Fruit fly (Drosophila melanogaster) whole organism, embryonic: ENCODE data around the gene TbCMF46.

ENCODE experiments used
- BEAF-32 ChIP-seq: fragments of 200-800 bp; sonication (Bioruptor generic); optimal IDR thresholded peaks from 3 replicates; lab custom pipeline; 2017; ENCODE audit warnings: missing biosample characterization, missing genetic modification characterization, mild to moderate bottlenecking, moderate library complexity, missing genetic modification reagents
- Bteb2 ChIP-seq: fragments of 200-800 bp; sonication (Bioruptor generic); optimal IDR thresholded peaks from 2 replicates; lab custom pipeline; 2016; ENCODE audit warnings: missing biosample characterization, missing genetic modification characterization
- CG10321 ChIP-seq: fragments of 200-800 bp; sonication (Bioruptor generic); IDR thresholded peaks from 2 replicates; pipeline ENCODE4 v1.3.6; 2022; ENCODE audit warnings: missing biosample characterization, missing genetic modification characterization
- CG11504 ChIP-seq: fragments of 200-800 bp; sonication (Bioruptor generic); optimal IDR thresholded peaks from 3 replicates; lab custom pipeline; 2019; ENCODE audit warnings: missing biosample characterization, mild to moderate bottlenecking, missing genetic modification characterization, moderate library complexity
- CG12071 ChIP-seq: fragments of 200-800 bp; sonication (Bioruptor generic); optimal IDR thresholded peaks from 3 replicates; lab custom pipeline; 2018; ENCODE audit warnings: missing biosample characterization, mild to moderate bottlenecking, missing genetic modification characterization
- CG12236 ChIP-seq: fragments of 200-800 bp; sonication (Bioruptor generic); optimal IDR thresholded peaks from 2 replicates; lab custom pipeline; 2016; ENCODE audit warnings: missing biosample characterization, missing genetic modification characterization
- CG13296 ChIP-seq: fragments of 200-800 bp; sonication (Bioruptor generic); optimal IDR thresholded peaks from 3 replicates; lab custom pipeline; 2018; ENCODE audit warnings: missing biosample characterization, mild to moderate bottlenecking, missing genetic modification characterization
- CG17361 ChIP-seq: fragments of 200-800 bp; sonication (Bioruptor generic); IDR thresholded peaks from 3 replicates; pipeline ENCODE4 v1.3.6; 2022; ENCODE audit warnings: missing biosample characterization, missing genetic modification characterization
- CG1792 ChIP-seq: fragments of 200-800 bp; sonication (Bioruptor generic); optimal IDR thresholded peaks from 2 replicates; lab custom pipeline; 2016; ENCODE audit warnings: missing biosample characterization, missing genetic modification characterization
- CG31365 ChIP-seq: fragments of 200-800 bp; sonication (Bioruptor generic); optimal IDR thresholded peaks from 2 replicates; lab custom pipeline; 2018; ENCODE audit warnings: missing biosample characterization, mild to moderate bottlenecking, missing genetic modification characterization
- CG3726 ChIP-seq: fragments of 200-800 bp; sonication (Bioruptor generic); IDR thresholded peaks from 3 replicates; pipeline ENCODE4, ENCODE4 v1.3.6; 2022; ENCODE audit warnings: missing biosample characterization, missing genetic modification characterization
- CG3995 ChIP-seq: fragments of 200-800 bp; sonication (Bioruptor generic); optimal IDR thresholded peaks from 3 replicates; lab custom pipeline; 2016; ENCODE audit warnings: missing biosample characterization, missing genetic modification characterization
- CG4282 ChIP-seq: fragments of 200-800 bp; sonication (Bioruptor generic); optimal IDR thresholded peaks from 2 replicates; lab custom pipeline; 2016; ENCODE audit warnings: missing biosample characterization, missing genetic modification characterization
- CG4617 ChIP-seq: fragments of 200-800 bp; sonication (Bioruptor generic); optimal IDR thresholded peaks from 3 replicates; lab custom pipeline; 2016; ENCODE audit warnings: missing biosample characterization, missing genetic modification characterization, borderline replicate concordance
- CG4854 ChIP-seq: fragments of 200-800 bp; sonication (Bioruptor generic); optimal IDR thresholded peaks from 2 replicates; lab custom pipeline; 2016; ENCODE audit warnings: missing biosample characterization, missing genetic modification characterization, inconsistent platforms
- CG7357 ChIP-seq: fragments of 200-800 bp; sonication (Bioruptor generic); IDR thresholded peaks from 3 replicates; pipeline ENCODE4 v1.3.6; 2022; ENCODE audit warnings: missing biosample characterization, missing genetic modification characterization
- CG7745 ChIP-seq: fragments of 200-800 bp; sonication (Bioruptor generic); optimal IDR thresholded peaks from 2 replicates; lab custom pipeline; 2018; ENCODE audit warnings: missing biosample characterization, mild to moderate bottlenecking, missing genetic modification characterization, moderate library complexity
- CG7963 ChIP-seq: fragments of 200-800 bp; sonication (Bioruptor generic); IDR thresholded peaks from 3 replicates; pipeline ENCODE4 v1.3.6; 2022; ENCODE audit warnings: missing biosample characterization, missing genetic modification characterization; ENCODE audit not compliant: partially characterized antibody
- CG9215 ChIP-seq: fragments of 200-800 bp; sonication (Bioruptor generic); IDR thresholded peaks from 2 replicates; pipeline ENCODE4 v1.3.6; 2022; ENCODE audit warnings: missing biosample characterization, missing genetic modification characterization
- CG9437 ChIP-seq: fragments of 200-800 bp; sonication (Bioruptor generic); optimal IDR thresholded peaks from 2 replicates; lab custom pipeline; 2018; ENCODE audit warnings: missing biosample characterization, mild to moderate bottlenecking, missing genetic modification characterization
- CTCF ChIP-seq: fragments of 200-800 bp; sonication (Bioruptor generic); optimal IDR thresholded peaks from 2 replicates; lab custom pipeline; 2017; ENCODE audit warnings: missing biosample characterization, mild to moderate bottlenecking, missing genetic modification characterization, moderate library complexity
- Dfd ChIP-seq, 2 experiments: fragments of >200 bp; optimal IDR thresholded peaks; 2 replicates each; lab custom pipeline; 2017; ENCODE audit warnings: missing biosample characterization in 2 of 2, missing genetic modification characterization in 2 of 2
- Doc2 ChIP-seq: fragments of 200-800 bp; sonication (Bioruptor generic); IDR thresholded peaks from 2 replicates; pipeline ENCODE4 v1.3.6; 2022; ENCODE audit warnings: missing biosample characterization, missing genetic modification characterization
- Elba2 ChIP-seq: fragments of 200-800 bp; sonication (Bioruptor generic); optimal IDR thresholded peaks from 3 replicates; lab custom pipeline; 2016; ENCODE audit warnings: missing biosample characterization, missing genetic modification characterization
- Gsc ChIP-seq: fragments of 200-800 bp; sonication (Bioruptor generic); IDR thresholded peaks from 2 replicates; pipeline ENCODE4 v1.3.6; 2022; ENCODE audit warnings: missing biosample characterization, missing genetic modification characterization
- Poxn ChIP-seq: fragments of 200-800 bp; sonication (Bioruptor generic); IDR thresholded peaks from 2 replicates; pipeline ENCODE4 v1.3.6; 2022; ENCODE audit warnings: missing biosample characterization, missing genetic modification characterization
- Trl ChIP-seq, 3 experiments: fragments of >200 bp in 2 of 3; fragments of 200-800 bp in 1 of 3; sonication (Bioruptor generic) in 1 of 3; optimal IDR thresholded peaks; 2 replicates in 1 of 3; 3 replicates in 2 of 3; lab custom pipeline; 2016 to 2017; ENCODE audit warnings: missing biosample characterization in 1 of 3, missing genetic modification characterization in 1 of 3
- Usf ChIP-seq: fragments of 200-800 bp; sonication (Bioruptor generic); optimal IDR thresholded peaks from 2 replicates; lab custom pipeline; 2017; ENCODE audit warnings: missing genotype, missing biosample characterization, missing genetic modification characterization
- Xrp1 ChIP-seq: fragments of 200-800 bp; sonication (Bioruptor generic); IDR thresholded peaks from 2 replicates; pipeline ENCODE4 v1.3.6; 2022; ENCODE audit warnings: missing biosample characterization, missing genetic modification characterization
- ara ChIP-seq: fragments of 200-800 bp; sonication (Bioruptor generic); IDR thresholded peaks from 2 replicates; pipeline ENCODE4 v1.3.6; 2022; ENCODE audit warnings: missing biosample characterization, missing genetic modification characterization
- br ChIP-seq: fragments of >200 bp; optimal IDR thresholded peaks from 2 replicates; lab custom pipeline; 2017
- bsh ChIP-seq, 2 experiments: fragments of 200-800 bp; sonication (Bioruptor generic); optimal IDR thresholded peaks; 2 replicates each; lab custom pipeline; 2017 to 2018; ENCODE audit warnings: mild to moderate bottlenecking in 2 of 2, missing biosample characterization in 2 of 2, missing genetic modification characterization in 2 of 2, moderate library complexity in 1 of 2
- cad ChIP-seq: fragments of >200 bp; optimal IDR thresholded peaks from 2 replicates; lab custom pipeline; 2017; ENCODE audit warnings: missing biosample characterization, missing genetic modification characterization
- corto ChIP-seq: fragments of 200-800 bp; sonication (Bioruptor generic); optimal IDR thresholded peaks from 2 replicates; lab custom pipeline; 2016; ENCODE audit warnings: missing biosample characterization, mild to moderate bottlenecking, missing genetic modification characterization, moderate library complexity
- crp ChIP-seq, 2 experiments: fragments of 200-800 bp; sonication (Bioruptor generic); optimal IDR thresholded peaks; 2 replicates in 1 of 2; 3 replicates in 1 of 2; lab custom pipeline; 2017; ENCODE audit warnings: missing biosample characterization in 2 of 2, missing genetic modification characterization in 2 of 2, mild to moderate bottlenecking in 1 of 2, moderate library complexity in 1 of 2
- disco-r ChIP-seq: fragments of 200-800 bp; sonication (Bioruptor generic); optimal IDR thresholded peaks from 2 replicates; lab custom pipeline; 2016; ENCODE audit warnings: missing biosample characterization, missing genetic modification characterization
- dmrt11E ChIP-seq: fragments of 200-800 bp; sonication (Bioruptor generic); optimal IDR thresholded peaks from 3 replicates; lab custom pipeline; 2018; ENCODE audit warnings: missing biosample characterization, mild to moderate bottlenecking, missing genetic modification characterization, moderate library complexity
- dmrt99B ChIP-seq: fragments of 200-800 bp; sonication (Bioruptor generic); optimal IDR thresholded peaks from 2 replicates; lab custom pipeline; 2018; ENCODE audit warnings: missing biosample characterization, mild to moderate bottlenecking, missing genetic modification characterization, moderate library complexity
- ewg ChIP-seq: fragments of 200-800 bp; sonication (Bioruptor generic); optimal IDR thresholded peaks from 3 replicates; lab custom pipeline; 2017; ENCODE audit warnings: mild to moderate bottlenecking, missing biosample characterization, missing genetic modification reagents, missing genetic modification characterization
- gem ChIP-seq: fragments of 200-800 bp; sonication (Bioruptor generic); optimal IDR thresholded peaks from 2 replicates; lab custom pipeline; 2019; ENCODE audit warnings: missing biosample characterization, mild to moderate bottlenecking, missing genetic modification characterization, moderate library complexity
- grau ChIP-seq: fragments of 200-800 bp; optimal IDR thresholded peaks from 3 replicates; lab custom pipeline; 2019; ENCODE audit warnings: missing biosample characterization, mild to moderate bottlenecking, missing genetic modification characterization, moderate library complexity
- mam ChIP-seq: fragments of 200-800 bp; sonication (Bioruptor generic); optimal IDR thresholded peaks from 3 replicates; lab custom pipeline; 2016; ENCODE audit warnings: missing biosample characterization, missing genetic modification characterization
- nerfin-1 ChIP-seq: fragments of 200-800 bp; sonication (Bioruptor generic); optimal IDR thresholded peaks from 3 replicates; lab custom pipeline; 2019; ENCODE audit warnings: missing biosample characterization, mild to moderate bottlenecking, missing genetic modification characterization, moderate library complexity
- odd ChIP-seq: fragments of 200-800 bp; sonication (Bioruptor generic); optimal IDR thresholded peaks from 2 replicates; lab custom pipeline; 2017; ENCODE audit warnings: missing biosample characterization, mild to moderate bottlenecking, missing genetic modification characterization
- pb ChIP-seq: fragments of 200-800 bp; sonication (Bioruptor generic); optimal IDR thresholded peaks from 3 replicates; lab custom pipeline; 2016; ENCODE audit warnings: missing biosample characterization, missing genetic modification characterization
- repo ChIP-seq: fragments of 200-800 bp; sonication (Bioruptor generic); optimal IDR thresholded peaks from 2 replicates; lab custom pipeline; 2016; ENCODE audit warnings: missing biosample characterization, missing genetic modification characterization
- ro ChIP-seq: fragments of 200-800 bp; sonication (Bioruptor generic); IDR thresholded peaks from 2 replicates; pipeline ENCODE4 v1.3.6; 2022; ENCODE audit warnings: missing biosample characterization, missing genetic modification characterization
- sens ChIP-seq: fragments of 200-800 bp; sonication (Bioruptor generic); peaks from one replicate; lab custom pipeline; 2016; ENCODE audit warnings: missing biosample characterization, missing genetic modification characterization
- slp2 ChIP-seq: fragments of 200-800 bp; sonication (Bioruptor generic); optimal IDR thresholded peaks from 2 replicates; lab custom pipeline; 2016; ENCODE audit warnings: missing biosample characterization, missing genetic modification characterization
- sob ChIP-seq: fragments of 200-800 bp; sonication (Bioruptor generic); IDR thresholded peaks from 2 replicates; pipeline ENCODE4 v1.3.6; 2022; ENCODE audit warnings: missing biosample characterization, missing genetic modification characterization
- ssp ChIP-seq: fragments of 200-800 bp; sonication (Bioruptor generic); IDR thresholded peaks from 2 replicates; pipeline ENCODE4 v1.3.6; 2022; ENCODE audit warnings: missing biosample characterization, missing genetic modification characterization
- tin ChIP-seq: fragments of 200-800 bp; sonication (Bioruptor generic); optimal IDR thresholded peaks from 3 replicates; lab custom pipeline; 2016; ENCODE audit warnings: missing biosample characterization, missing genetic modification characterization
- twi ChIP-seq: fragments of 200-800 bp; optimal IDR thresholded peaks from 2 replicates; lab custom pipeline; 2019; ENCODE audit warnings: missing biosample characterization, mild to moderate bottlenecking, missing genetic modification characterization, moderate library complexity

TbCMF46 gene

dm6 chr2L:9897296-9897695, 27.4 kb downstream of the TbCMF46 start, which contains the start of gene RpS2 (continued):
- TF ChIP-seq CG9215 (no peak), sob (GFP tag; lab: Robert Waterston, UW) (peak; percentile 65), Dfd (GFP tag; optimal IDR thresholded peaks at IDR 0.05; lab: Kevin White, UChicago) (no peak), CG10321 (no peak; the same call in 1 of the 2 replicates), repo (GFP tag; lab: Kevin White, UChicago) (no peak), CG13296 (GFP tag; lab: Kevin White, UChicago) (peak; percentile 44), Poxn (no peak), CG1792 (GFP tag; lab: Kevin White, UChicago) (no peak), ssp (GFP tag; lab: Robert Waterston, UW) (no peak), gem (tag; lab: Kevin White, UChicago) (peak; percentile 30), br (lab: Kevin White, UChicago) (no peak), CG3726 (no peak), sens (GFP tag; lab: Kevin White, UChicago) (peak; percentile 91), disco-r (GFP tag; lab: Kevin White, UChicago) (peak; percentile 7), CTCF (GFP tag; lab: Kevin White, UChicago) (peak; percentile 30), CG11504 (tag; lab: Kevin White, UChicago) (no peak), nerfin-1 (peak; percentile 51), Trl (optimal IDR thresholded peaks at IDR 0.05; lab: Kevin White, UChicago) (no peak), Trl (GFP tag; optimal IDR thresholded peaks at IDR 0.05; lab: Kevin White, UChicago) (peak; percentile 11), dmrt11E (tag; lab: Kevin White, UChicago) (peak; percentile 29), pb (GFP tag; lab: Kevin White, UChicago) (no peak), ewg (no peak), CG3995 (GFP tag; lab: Kevin White, UChicago) (peak; percentile 39), twi (tag; lab: Kevin White, UChicago) (no peak), BEAF-32 (peak; percentile 97), CG7963 (GFP tag; lab: Robert Waterston, UW) (peak; percentile 99), Elba2 (GFP tag; lab: Kevin White, UChicago) (no peak), CG12071 (GFP tag; lab: Kevin White, UChicago) (no peak), CG17361 (GFP tag; lab: Robert Waterston, UW) (peak; percentile 25; the same call in 1 of the 3 replicates), slp2 (no peak), Gsc (GFP tag; lab: Robert Waterston, UW) (no peak), CG7357 (GFP tag; lab: Robert Waterston, UW) (no peak), CG12236 (GFP tag; lab: Kevin White, UChicago) (no peak), Usf (GFP tag; lab: Kevin White, UChicago) (no peak), Bteb2 (GFP tag; lab: Kevin White, UChicago) (no peak), crp (GFP tag; optimal IDR thresholded peaks at IDR 0.05; lab: Kevin White, UChicago) (peak in 1 of 2 experiments; percentile 61), grau (tag; lab: Kevin White, UChicago) (no peak), Xrp1 (GFP tag; lab: Robert Waterston, UW) (no peak), bsh (GFP tag; optimal IDR thresholded peaks at IDR 0.05; lab: Kevin White, UChicago) (peak; percentile 7 to 35), CG31365 (no peak), odd (GFP tag; lab: Kevin White, UChicago) (no peak), CG4282 (GFP tag; lab: Kevin White, UChicago) (no peak), CG7745 (no peak), CG4854 (GFP tag; lab: Kevin White, UChicago) (peak; percentile 6), mam (no peak), cad (GFP tag; lab: Kevin White, UChicago) (no peak), dmrt99B (no peak), Doc2 (GFP tag; lab: Robert Waterston, UW) (no peak), CG9437 (peak; percentile 39), ro (GFP tag; lab: Robert Waterston, UW) (no peak), corto (GFP tag; lab: Kevin White, UChicago) (no peak), ara (no peak), CG4617 (GFP tag; lab: Kevin White, UChicago) (peak; percentile 44), tin (GFP tag; lab: Kevin White, UChicago) (no peak)
